Worm (Caenorhabditis elegans): Measurements from ENCODE around the gene C02F5.3.

The C02F5.3 gene

DNA sequence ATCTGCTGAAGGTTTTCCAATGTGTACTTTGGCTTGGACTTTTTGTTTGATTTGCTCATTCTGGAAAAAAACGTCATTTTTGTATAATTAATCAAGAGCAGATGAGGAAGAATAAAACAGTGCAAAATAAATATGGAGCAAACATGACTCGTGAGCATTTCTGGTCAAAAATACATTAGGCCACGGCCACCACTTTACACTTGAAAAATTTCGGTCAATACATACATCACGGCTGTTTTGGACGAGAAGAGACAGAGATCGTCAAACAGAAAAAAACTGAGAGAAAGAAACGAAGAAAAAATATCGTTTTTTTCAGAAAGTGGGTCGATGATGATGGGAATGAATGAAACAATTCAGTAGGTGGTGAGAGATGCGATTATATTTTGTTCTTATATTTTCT lies 22.6 kb downstream of the C02F5.3 start, which contains the start of the genes F09G8.7 and crn-7 (continued):
- TF ChIP-seq fos-1 (tag; optimal IDR thresholded peaks at IDR 0.05) = no peak
- TF ChIP-seq pha-4 (tag; optimal IDR thresholded peaks at IDR 0.05) = peak; percentile 61
- TF ChIP-seq fkh-10 (GFP tag; optimal IDR thresholded peaks at IDR 0.05) = no peak
- no peak for TF ChIP-seq elt-3 (tag; optimal IDR thresholded peaks at IDR 0.05)
- TF ChIP-seq sea-2 (GFP tag; optimal IDR thresholded peaks at IDR 0.05) = no peak
- no peak for TF ChIP-seq nhr-28 (tag; optimal IDR thresholded peaks at IDR 0.05)
- TF ChIP-seq ceh-28 (tag; optimal IDR thresholded peaks at IDR 0.05) = no peak
- no peak for TF ChIP-seq lsy-12 (tag; optimal IDR thresholded peaks at IDR 0.05)
- TF ChIP-seq skn-1 (tag; optimal IDR thresholded peaks at IDR 0.05) = no peak
- TF ChIP-seq zag-1 (tag; optimal IDR thresholded peaks at IDR 0.05) = no peak
- TF ChIP-seq nhr-237 (tag; optimal IDR thresholded peaks at IDR 0.05) = no peak
- TF ChIP-seq ztf-11 (tag; optimal IDR thresholded peaks at IDR 0.05) = no peak
- no peak for TF ChIP-seq elt-1 (tag; optimal IDR thresholded peaks at IDR 0.05)
- no peak for TF ChIP-seq eor-1 (tag; optimal IDR thresholded peaks at IDR 0.05)
- no peak for TF ChIP-seq nhr-76 (tag; optimal IDR thresholded peaks at IDR 0.05)
- no peak for TF ChIP-seq nhr-67 (tag; optimal IDR thresholded peaks at IDR 0.05)
- peak; percentile 71 for TF ChIP-seq lin-15B (tag; optimal IDR thresholded peaks at IDR 0.05)
- no peak for TF ChIP-seq ama-1 (optimal IDR thresholded peaks at IDR 0.05)
- peak; percentile 51 for TF ChIP-seq nfya-1 (tag; optimal IDR thresholded peaks at IDR 0.05; ENCODE audit: insufficient read depth)
- TF ChIP-seq ceh-82 (tag; optimal IDR thresholded peaks at IDR 0.05) = no peak

DNA sequence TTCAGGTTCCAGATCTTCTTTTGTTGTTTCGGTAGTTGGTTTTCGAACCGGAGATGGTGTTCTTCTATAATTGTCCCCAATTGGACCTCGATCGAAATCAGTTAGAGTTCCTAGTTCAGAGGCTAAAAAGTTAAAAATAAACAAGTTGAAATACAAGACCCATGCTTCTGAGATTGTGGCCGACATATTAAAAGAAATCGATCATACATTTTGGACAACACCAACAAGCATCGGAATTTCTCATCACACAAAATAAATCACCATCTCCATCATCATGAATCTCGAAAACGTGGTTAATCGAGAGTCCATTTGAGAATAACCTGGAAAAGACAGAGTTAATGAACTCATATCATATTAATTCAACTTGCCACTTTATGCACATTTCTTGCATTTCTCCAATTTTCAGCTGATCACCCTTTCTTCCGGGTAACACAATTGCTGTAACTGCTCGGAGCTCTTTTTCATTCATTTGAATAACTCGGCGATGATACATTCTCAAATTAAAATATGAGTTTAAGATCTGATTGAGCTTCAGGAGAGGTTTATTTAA lies 26.1 kb downstream of the C02F5.3 start, which contains the start of the genes mps-4 and F09G8.10:
mps-4 (minus strand) TSS at position 101 of the 550 bp plus-strand sequence.
F09G8.10 (minus strand) TSS at position 500 of the 550 bp plus-strand sequence.
- TF ChIP-seq snpc-4 (tag; optimal IDR thresholded peaks at IDR 0.05) = no peak
- no peak for TF ChIP-seq skn-1 (tag; optimal IDR thresholded peaks at IDR 0.05)
- TF ChIP-seq hmg-11 (tag; optimal IDR thresholded peaks at IDR 0.05) = no peak
- no peak for TF ChIP-seq elt-2 (tag; optimal IDR thresholded peaks at IDR 0.05)
- no peak for TF ChIP-seq egl-27 (tag; optimal IDR thresholded peaks at IDR 0.05)
- no peak for TF ChIP-seq aly-2 (tag; optimal IDR thresholded peaks at IDR 0.05)
- TF ChIP-seq ZK546.5 (tag; optimal IDR thresholded peaks at IDR 0.05) = no peak
- TF ChIP-seq nhr-77 (tag; optimal IDR thresholded peaks at IDR 0.05) = no peak
- no peak for TF ChIP-seq mml-1 (tag; optimal IDR thresholded peaks at IDR 0.05)
- TF ChIP-seq pqm-1 (tag; optimal IDR thresholded peaks at IDR 0.05) = no peak
- no peak for TF ChIP-seq nhr-43 (tag; optimal IDR thresholded peaks at IDR 0.05; ENCODE audit: poor library complexity, severe bottlenecking)
- no peak for TF ChIP-seq ama-1 (optimal IDR thresholded peaks at IDR 0.05)
- TF ChIP-seq ceh-16 (tag; optimal IDR thresholded peaks at IDR 0.05) = no peak
- no peak for TF ChIP-seq jun-1 (tag; optimal IDR thresholded peaks at IDR 0.05)
- TF ChIP-seq fos-1 (tag; optimal IDR thresholded peaks at IDR 0.05) = no peak
- no peak for TF ChIP-seq nhr-12 (tag; optimal IDR thresholded peaks at IDR 0.05)
- no peak for TF ChIP-seq lin-39 (tag; optimal IDR thresholded peaks at IDR 0.05)
- no peak for TF ChIP-seq ceh-28 (tag; optimal IDR thresholded peaks at IDR 0.05)
- no peak for TF ChIP-seq fkh-2 (tag; optimal IDR thresholded peaks at IDR 0.05)
- TF ChIP-seq ceh-9 (tag; optimal IDR thresholded peaks at IDR 0.05) = no peak

DNA sequence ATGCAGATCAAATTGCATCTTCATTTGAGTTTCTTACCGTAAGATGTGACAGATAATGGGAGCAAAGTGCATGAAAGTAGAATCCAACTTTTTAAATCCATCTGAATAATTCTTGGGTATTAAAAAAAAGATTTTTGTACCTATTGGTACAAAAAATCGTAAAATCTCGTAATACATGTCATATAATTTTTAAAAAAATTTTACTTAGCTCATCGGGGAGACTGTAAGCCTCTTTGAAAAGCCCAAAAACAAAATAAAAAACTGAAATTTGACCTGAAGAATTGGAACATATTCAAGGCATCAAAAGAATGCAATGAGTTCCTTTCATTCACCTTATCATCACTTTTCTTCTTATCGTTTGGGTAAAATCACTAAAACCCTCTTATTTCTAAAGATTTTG lies 30.2 kb downstream of the C02F5.3 start, which contains the start of gene clec-160:
clec-160 (minus strand) TSS at position 101 of the 400 bp plus-strand sequence.
- TF ChIP-seq elt-2 (tag; optimal IDR thresholded peaks at IDR 0.05) (peak; percentile 6), eor-1 (tag; optimal IDR thresholded peaks at IDR 0.05) (no peak)

DNA sequence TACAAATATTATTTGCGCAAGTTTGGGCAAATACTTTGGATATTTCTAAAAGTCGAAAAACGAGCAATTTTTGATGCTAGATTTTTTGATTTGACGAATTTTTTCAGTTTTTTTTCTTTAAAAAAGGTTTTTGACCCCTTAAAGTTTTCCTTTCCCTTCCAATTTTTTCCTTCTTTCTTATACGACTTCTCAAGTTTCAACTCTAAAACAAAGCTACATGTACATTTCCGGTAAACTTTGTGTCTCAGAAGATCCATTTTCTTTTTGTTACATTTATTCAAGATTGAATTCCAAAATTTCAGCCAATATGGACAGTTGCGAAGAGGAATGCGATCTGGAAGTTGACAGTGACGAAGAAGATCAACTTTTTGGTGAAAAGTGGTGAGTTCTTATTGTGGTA lies 33.1 kb downstream of the C02F5.3 start, which contains the start of gene mig-10:
mig-10 (plus strand) TSS at position 301 of the 400 bp plus-strand sequence.
- no peak for TF ChIP-seq aly-2 (tag; optimal IDR thresholded peaks at IDR 0.05)
- TF ChIP-seq fkh-2 (tag; optimal IDR thresholded peaks at IDR 0.05) = no peak
- no peak for TF ChIP-seq tbx-2 (tag; optimal IDR thresholded peaks at IDR 0.05)
- TF ChIP-seq unc-39 (tag; optimal IDR thresholded peaks at IDR 0.05) = no peak
- no peak for TF ChIP-seq elt-1 (tag; optimal IDR thresholded peaks at IDR 0.05)
- no peak for TF ChIP-seq egl-27 (tag; optimal IDR thresholded peaks at IDR 0.05)
- TF ChIP-seq ztf-11 (tag; optimal IDR thresholded peaks at IDR 0.05) = no peak
- TF ChIP-seq skn-1 (tag; optimal IDR thresholded peaks at IDR 0.05) = no peak
- no peak for TF ChIP-seq mml-1 (tag; optimal IDR thresholded peaks at IDR 0.05)
- no peak for TF ChIP-seq nhr-43 (tag; optimal IDR thresholded peaks at IDR 0.05; ENCODE audit: poor library complexity, severe bottlenecking)
